Worm (Caenorhabditis elegans) whole organism, midembryonic: ENCODE results near the gene btb-9.

Experiments
- klf-2 ChIP-seq: fragments of 200-800 bp; sonication (Bioruptor generic); conservative IDR thresholded peaks from 2 replicates; pipeline ENCODE4 v1.3.6; 2022; ENCODE audit warnings: missing genetic modification reagents, missing genetic modification characterization, missing compliant biosample characterization
- ztf-23 ChIP-seq: fragments of 200-800 bp; sonication (Bioruptor generic); IDR thresholded peaks from 2 replicates; pipeline ENCODE4 v1.3.6; 2022; ENCODE audit warnings: missing genetic modification reagents, missing genetic modification characterization, missing compliant biosample characterization
- ztf-29 ChIP-seq: fragments of 200-800 bp; sonication (Bioruptor generic); IDR thresholded peaks from 2 replicates; pipeline ENCODE4 v1.3.6; 2022; ENCODE audit warnings: missing genetic modification reagents, missing genetic modification characterization, missing compliant biosample characterization

ce11 chrII:1731932-1732331, 3.6 kb downstream of the btb-9 start, which contains the start of gene ceh-82:
- TF ChIP-seq ztf-23 (GFP tag; lab: Robert Waterston, UW) (no peak), ztf-29 (no peak), klf-2 (GFP tag; lab: Robert Waterston, UW) (no peak)
